Fruit fly (Drosophila melanogaster) whole organism, wandering third instar larva: Measurements from ENCODE around the gene SNRPG.

Source experiments
- CG32264 ChIP-seq: fragments of 200-800 bp; sonication (Bioruptor generic); optimal IDR thresholded peaks from 2 replicates; lab custom pipeline; 2016; ENCODE audit warnings: missing biosample characterization, missing genetic modification characterization
- CG9705 ChIP-seq: fragments of 200-800 bp; sonication (Bioruptor generic); optimal IDR thresholded peaks from 2 replicates; lab custom pipeline; 2018; ENCODE audit warnings: missing biosample characterization, mild to moderate bottlenecking, missing genetic modification characterization
- CrebA ChIP-seq: fragments of 200-800 bp; sonication (Bioruptor generic); optimal IDR thresholded peaks from 2 replicates; lab custom pipeline; 2016; ENCODE audit warnings: missing biosample characterization, mild to moderate bottlenecking, missing genetic modification characterization, borderline replicate concordance
- Dif ChIP-seq: fragments of 200-275, 200-300 bp; sonication (Bioruptor generic); optimal IDR thresholded peaks from 2 replicates; lab custom pipeline; 2018; ENCODE audit warnings: missing biosample characterization, missing genetic modification characterization; ENCODE audit not compliant: partially characterized antibody
- GATAd ChIP-seq: sonication (Bioruptor generic); optimal IDR thresholded peaks from 2 replicates; lab custom pipeline; 2016; ENCODE audit warnings: missing biosample characterization, missing genetic modification characterization
- HLH106 ChIP-seq: fragments of 200-800 bp; optimal IDR thresholded peaks from 3 replicates; lab custom pipeline; 2019; ENCODE audit warnings: missing biosample characterization, mild to moderate bottlenecking, missing genetic modification characterization, moderate library complexity
- Hr78 ChIP-seq: fragments of >200 bp; optimal IDR thresholded peaks from 2 replicates; lab custom pipeline; 2017; ENCODE audit warnings: missing biosample characterization, missing genetic modification characterization
- Hr83 ChIP-seq: fragments of 200-300 bp; sonication (Bioruptor generic); optimal IDR thresholded peaks from 2 replicates; lab custom pipeline; 2016; ENCODE audit warnings: missing biosample characterization, mild to moderate bottlenecking, missing genetic modification characterization, moderate library complexity; ENCODE audit not compliant: poor library complexity, severe bottlenecking
- Jra ChIP-seq: sonication (Bioruptor generic); optimal IDR thresholded peaks from 2 replicates; lab custom pipeline; 2016; ENCODE audit warnings: missing biosample characterization, missing genetic modification characterization
- Mio ChIP-seq: sonication (Bioruptor generic); optimal IDR thresholded peaks from 2 replicates; lab custom pipeline; 2016; ENCODE audit warnings: missing biosample characterization, missing genetic modification characterization
- Myc ChIP-seq: fragments of >200 bp; optimal IDR thresholded peaks from 2 replicates; lab custom pipeline; 2017
- N ChIP-seq: fragments of >200 bp; optimal IDR thresholded peaks from 2 replicates; lab custom pipeline; 2018; ENCODE audit warnings: missing biosample characterization, missing external identifiers, missing genetic modification characterization
- OdsH ChIP-seq: fragments of 200-800 bp; sonication (Bioruptor generic); optimal IDR thresholded peaks from 2 replicates; lab custom pipeline; 2016; ENCODE audit warnings: missing biosample characterization, mild to moderate bottlenecking, missing genetic modification characterization
- Rel ChIP-seq, 2 experiments: fragments of 200-800 bp; sonication (Bioruptor generic) in 1 of 2; optimal IDR thresholded peaks; 2 replicates in 1 of 2; 3 replicates in 1 of 2; lab custom pipeline; 2016 to 2019; ENCODE audit warnings: mild to moderate bottlenecking in 2 of 2, missing biosample characterization in 2 of 2, missing genetic modification characterization in 2 of 2, moderate library complexity in 1 of 2
- br ChIP-seq: fragments of 200-800 bp; sonication (Bioruptor generic); optimal IDR thresholded peaks from 2 replicates; lab custom pipeline; 2016; ENCODE audit warnings: missing biosample characterization, missing genetic modification characterization
- brk ChIP-seq: fragments of 200-800 bp; sonication (Bioruptor generic); optimal IDR thresholded peaks from 2 replicates; lab custom pipeline; 2016; ENCODE audit warnings: missing biosample characterization, mild to moderate bottlenecking, missing genetic modification characterization
- dsf ChIP-seq: sonication (Bioruptor generic); optimal IDR thresholded peaks from 2 replicates; lab custom pipeline; 2016; ENCODE audit warnings: missing biosample characterization, missing genetic modification characterization, borderline replicate concordance
- ey ChIP-seq: fragments of 200-800 bp; sonication (Bioruptor generic); optimal IDR thresholded peaks from 2 replicates; lab custom pipeline; 2016; ENCODE audit warnings: missing biosample characterization, missing genetic modification characterization
- foxo ChIP-seq, 2 experiments: fragments of 200-800 bp; sonication (Bioruptor generic); optimal IDR thresholded peaks; 2 replicates in 1 of 2; 3 replicates in 1 of 2; lab custom pipeline; 2016 to 2017; ENCODE audit warnings: missing biosample characterization in 2 of 2, missing genetic modification characterization in 2 of 2
- fru ChIP-seq: fragments of 200-800 bp; sonication (Bioruptor generic); optimal IDR thresholded peaks from 3 replicates; lab custom pipeline; 2016; ENCODE audit warnings: missing biosample characterization, mild to moderate bottlenecking, missing genetic modification characterization
- h ChIP-seq: fragments of 200-800 bp; sonication (Bioruptor generic); optimal IDR thresholded peaks from 3 replicates; lab custom pipeline; 2016; ENCODE audit warnings: missing biosample characterization, mild to moderate bottlenecking, missing genetic modification characterization
- jim ChIP-seq: fragments of 175-275, 200-325 bp; sonication (Bioruptor generic); optimal IDR thresholded peaks from 2 replicates; lab custom pipeline; 2016; ENCODE audit warnings: missing biosample characterization, mild to moderate bottlenecking, missing genetic modification characterization
- psq ChIP-seq: fragments of 200-800 bp; sonication (Bioruptor generic); optimal IDR thresholded peaks from 3 replicates; lab custom pipeline; 2017; ENCODE audit warnings: missing biosample characterization, mild to moderate bottlenecking, missing genetic modification characterization, moderate library complexity
- rgr ChIP-seq: fragments of 200-800 bp; sonication (Bioruptor generic); optimal IDR thresholded peaks from 3 replicates; lab custom pipeline; 2016; ENCODE audit warnings: missing biosample characterization, mild to moderate bottlenecking, missing genetic modification characterization
- sv ChIP-seq: fragments of 200-800 bp; sonication (Bioruptor generic); optimal IDR thresholded peaks from 3 replicates; lab custom pipeline; 2016; ENCODE audit warnings: missing biosample characterization, missing genetic modification characterization
- tai ChIP-seq: sonication (Bioruptor generic); optimal IDR thresholded peaks from 2 replicates; lab custom pipeline; 2016; ENCODE audit warnings: missing biosample characterization, missing genetic modification characterization
- usp ChIP-seq: fragments of >200 bp; optimal IDR thresholded peaks from 2 replicates; lab custom pipeline; 2017; ENCODE audit warnings: missing biosample characterization, missing genetic modification characterization
- woc ChIP-seq: sonication (Bioruptor generic); optimal IDR thresholded peaks from 2 replicates; lab custom pipeline; 2016; ENCODE audit warnings: missing biosample characterization, mild to moderate bottlenecking, missing genetic modification characterization

The SNRPG gene

dm6 chrX:16654931-16655409 lies 14.8 kb upstream of the SNRPG start, which contains the start of the genes Nemp and r:
Nemp (minus strand) TSS chrX:16655015.
r (plus strand) TSS chrX:16655359.
- peak; percentile 23 for TF ChIP-seq fru
- no peak for TF ChIP-seq Myc (lab: Kevin White, UChicago)

DNA sequence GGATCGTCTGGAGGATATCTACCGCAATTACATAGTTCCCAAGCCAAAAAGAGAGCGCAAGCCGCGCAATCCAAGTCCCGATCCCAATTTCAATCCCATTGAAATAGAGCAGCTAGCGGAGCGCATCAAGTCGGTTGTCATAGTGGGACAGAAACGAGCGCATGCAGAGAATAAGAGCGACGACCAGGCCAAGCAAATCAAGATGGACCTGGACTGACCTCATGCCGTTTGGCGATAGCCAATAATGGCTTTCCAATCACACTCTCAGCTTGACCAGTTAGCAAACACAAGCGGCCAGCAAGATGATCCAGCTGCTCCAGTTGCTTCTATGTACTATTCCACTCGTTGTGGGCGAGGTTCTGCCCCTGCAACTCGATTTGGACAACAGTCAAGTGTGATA lies 11.4 kb upstream of the SNRPG start:
- TF ChIP-seq sv (GFP tag; lab: Kevin White, UChicago) (no peak), Myc (lab: Kevin White, UChicago) (no peak), ey (GFP tag; lab: Kevin White, UChicago) (no peak), CG9705 (GFP tag; lab: Kevin White, UChicago) (no peak), Hr78 (GFP tag; lab: Kevin White, UChicago) (no peak), GATAd (GFP tag; lab: Kevin White, UChicago) (no peak), brk (GFP tag; lab: Kevin White, UChicago) (no peak), Dif (GFP tag; lab: Kevin White, UChicago) (no peak), jim (GFP tag; lab: Kevin White, UChicago) (no peak), br (GFP tag; lab: Kevin White, UChicago) (no peak)
- TF ChIP-seq, all 38 proteins: peak for 0

dm6 chrX:16651098-16651497 lies 10.9 kb upstream of the SNRPG start, which contains the start of the genes CG32573 and CG42512:
CG32573 (plus strand) TSS chrX:16651376.
CG42512 (plus strand) TSS chrX:16651376.
- no peak for TF ChIP-seq Rel (GFP tag; optimal IDR thresholded peaks at IDR 0.05; lab: Kevin White, UChicago)
- TF ChIP-seq Rel (tag; optimal IDR thresholded peaks at IDR 0.05; lab: Kevin White, UChicago): peak; percentile 25
- no peak for TF ChIP-seq sv (GFP tag; lab: Kevin White, UChicago)
- TF ChIP-seq Myc (lab: Kevin White, UChicago): peak; percentile 45
- TF ChIP-seq ey (GFP tag; lab: Kevin White, UChicago): no peak
- TF ChIP-seq rgr (GFP tag; lab: Kevin White, UChicago): no peak

DNA sequence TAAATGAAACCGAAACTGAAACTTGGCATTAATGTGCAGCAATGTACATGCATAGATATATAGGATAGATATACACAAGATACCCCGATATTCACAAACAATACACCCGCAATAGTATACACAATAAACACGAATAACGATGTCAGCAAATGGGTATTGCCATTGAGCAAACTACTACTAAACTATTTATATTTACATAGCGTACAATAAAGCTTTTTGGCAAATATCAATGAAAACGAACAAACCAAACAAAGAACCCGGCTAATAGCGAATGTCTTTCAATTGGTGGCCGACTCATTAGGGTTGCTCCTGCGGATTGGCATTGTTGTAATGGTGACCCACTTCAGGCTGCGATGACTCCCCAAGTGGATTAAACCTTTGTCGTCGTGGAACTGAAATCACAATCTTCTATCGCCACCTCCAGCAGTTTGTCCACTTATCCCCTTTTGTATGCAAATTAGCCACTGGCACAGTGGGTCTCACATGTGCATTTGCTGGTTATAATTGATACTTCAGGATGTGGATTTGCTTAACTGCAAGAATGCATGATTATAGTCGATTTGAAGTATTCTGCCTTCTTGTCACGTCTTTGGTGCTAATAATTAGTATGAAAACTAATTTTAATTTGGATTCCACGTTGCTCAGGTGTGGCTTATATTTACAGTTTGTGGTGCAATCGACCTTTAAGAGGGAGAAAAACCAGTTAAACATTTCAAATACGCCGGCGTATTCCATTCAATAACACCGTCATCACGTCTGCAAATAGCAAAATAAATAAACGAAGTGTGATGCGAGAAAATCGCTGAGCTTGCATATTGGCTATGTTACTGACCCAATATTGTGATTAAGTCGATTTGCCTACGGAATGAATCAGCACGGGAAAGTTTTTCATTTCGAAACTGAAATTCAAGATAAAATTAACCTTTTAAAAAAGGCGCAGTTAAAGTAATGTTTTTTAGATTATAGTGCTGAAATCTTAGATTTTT lies 10.2 kb upstream of the SNRPG start:
- no peak for TF ChIP-seq N (GFP tag; lab: Kevin White, UChicago)
- TF ChIP-seq CG32264 (GFP tag; lab: Kevin White, UChicago): peak; percentile 57
- TF ChIP-seq Dif (GFP tag; lab: Kevin White, UChicago): no peak
- peak; percentile 44 for TF ChIP-seq ey (GFP tag; lab: Kevin White, UChicago)
- TF ChIP-seq woc (GFP tag; lab: Kevin White, UChicago): peak; percentile 62
- peak; percentile 41 for TF ChIP-seq sv (GFP tag; lab: Kevin White, UChicago)
- TF ChIP-seq fru: peak; percentile 69
- peak in 1 of 2 experiments; percentile 71 for TF ChIP-seq foxo (GFP tag; optimal IDR thresholded peaks at IDR 0.05; lab: Kevin White, UChicago)
- TF ChIP-seq, all 38 proteins: peak for 6

dm6 chrX:16648435-16648781 lies 8.2 kb upstream of the SNRPG start:
- TF ChIP-seq usp (GFP tag; lab: Kevin White, UChicago) (no peak), Hr78 (GFP tag; lab: Kevin White, UChicago) (no peak), dsf (no peak), foxo (GFP tag; optimal IDR thresholded peaks at IDR 0.05; lab: Kevin White, UChicago) (no peak), ey (GFP tag; lab: Kevin White, UChicago) (no peak), Myc (lab: Kevin White, UChicago) (no peak), h (GFP tag; lab: Kevin White, UChicago) (no peak), Mio (GFP tag; lab: Kevin White, UChicago) (no peak), br (GFP tag; lab: Kevin White, UChicago) (no peak), OdsH (GFP tag; lab: Kevin White, UChicago) (no peak), rgr (GFP tag; lab: Kevin White, UChicago) (no peak), Jra (GFP tag; lab: Kevin White, UChicago) (no peak), CG32264 (GFP tag; lab: Kevin White, UChicago) (no peak), Rel (GFP tag; optimal IDR thresholded peaks at IDR 0.05; lab: Kevin White, UChicago) (no peak), Rel (tag; optimal IDR thresholded peaks at IDR 0.05; lab: Kevin White, UChicago) (no peak), woc (GFP tag; lab: Kevin White, UChicago) (no peak)
- TF ChIP-seq, all 38 proteins: peak for 0

- TF ChIP-seq OdsH (GFP tag; lab: Kevin White, UChicago) (no peak), Myc (lab: Kevin White, UChicago) (no peak), HLH106 (tag; lab: Kevin White, UChicago) (no peak), Dif (GFP tag; lab: Kevin White, UChicago) (peak; percentile 61), tai (GFP tag; lab: Kevin White, UChicago) (no peak), Rel (GFP tag; optimal IDR thresholded peaks at IDR 0.05; lab: Kevin White, UChicago) (no peak), Rel (tag; optimal IDR thresholded peaks at IDR 0.05; lab: Kevin White, UChicago) (peak; percentile 8), Hr83 (GFP tag; lab: Kevin White, UChicago) (no peak), fru (no peak), psq (GFP tag; lab: Kevin White, UChicago) (peak; percentile 25), CrebA (GFP tag; lab: Kevin White, UChicago) (no peak), Mio (GFP tag; lab: Kevin White, UChicago) (no peak), br (GFP tag; lab: Kevin White, UChicago) (no peak), N (GFP tag; lab: Kevin White, UChicago) (no peak), h (GFP tag; lab: Kevin White, UChicago) (no peak), sv (GFP tag; lab: Kevin White, UChicago) (no peak)
Observed at dm6 chrX:16647737-16648434, 7.7 kb upstream of the SNRPG start.
